Worm (Caenorhabditis elegans): ENCODE results near the gene K09E9.3.

DNA sequence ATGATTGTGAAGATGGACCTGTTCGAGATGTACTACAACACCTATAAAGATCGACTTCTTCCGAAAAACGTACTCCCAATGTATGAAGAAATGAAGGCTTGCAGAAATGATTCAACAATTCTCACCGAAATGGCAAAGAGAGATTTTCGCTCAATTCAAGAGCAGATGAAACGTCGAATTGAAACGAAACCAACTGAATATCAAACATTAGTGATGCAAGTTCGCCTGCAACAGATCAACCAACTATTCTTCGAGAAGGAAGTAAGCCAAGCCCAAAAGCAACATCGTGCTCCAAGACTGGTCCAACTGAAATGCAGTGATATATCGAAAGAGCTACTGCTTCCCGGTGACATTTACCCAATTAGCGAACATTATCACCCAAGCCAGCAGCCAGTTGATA, 3.9 kb downstream of the K09E9.3 start:
- TF ChIP-seq ama-1 (optimal IDR thresholded peaks at IDR 0.05) (no peak), hnd-1 (tag; optimal IDR thresholded peaks at IDR 0.05) (no peak), scrt-1 (GFP tag; IDR thresholded peaks at IDR 0.05) (no peak)
